Fruit fly (Drosophila melanogaster): ENCODE measurements around the gene CG15385.

The CG15385 gene

dm6 chr2L:2182735-2183340, 29.5 kb downstream of the CG15385 start (continued):
- TF ChIP-seq bcd (GFP tag; optimal IDR thresholded peaks at IDR 0.05) (peak; percentile 34), ham (GFP tag; IDR thresholded peaks at IDR 0.05) (no peak), CG17829 (tag; optimal IDR thresholded peaks at IDR 0.05) (peak; percentile 85), klu (GFP tag; IDR thresholded peaks at IDR 0.05) (no peak), CG30431 (GFP tag; optimal IDR thresholded peaks at IDR 0.05) (peak; percentile 85), CG3281 (GFP tag; optimal IDR thresholded peaks at IDR 0.05) (no peak), CG7357 (GFP tag; IDR thresholded peaks at IDR 0.05) (peak; percentile 42; the same call in 1 of the 3 replicates), CG14710 (tag; optimal IDR thresholded peaks at IDR 0.05) (peak; percentile 84), Hr78 (GFP tag; optimal IDR thresholded peaks at IDR 0.05) (no peak), psq (GFP tag; optimal IDR thresholded peaks at IDR 0.05) (no peak), Gug (GFP tag; IDR thresholded peaks at IDR 0.05) (peak; percentile 63; the same call in 2 of the 4 replicates), CG11093 (GFP tag; IDR thresholded peaks at IDR 0.05) (peak; percentile 50; the same call in 2 of the 3 replicates), Adf1 (GFP tag; IDR thresholded peaks at IDR 0.05) (no peak), Stat92E (GFP tag; optimal IDR thresholded peaks at IDR 0.05) (peak in 1 of 3 experiments; percentile 94), crp (GFP tag; optimal IDR thresholded peaks at IDR 0.05) (peak in 1 of 2 experiments; percentile 18), CG15514 (GFP tag; optimal IDR thresholded peaks at IDR 0.05) (no peak), CG17385 (GFP tag; optimal IDR thresholded peaks at IDR 0.05) (no peak), CG18599 (GFP tag; optimal IDR thresholded peaks at IDR 0.05) (peak; percentile 5), tin (GFP tag; optimal IDR thresholded peaks at IDR 0.05) (peak; percentile 69), HmgD (GFP tag; optimal IDR thresholded peaks at IDR 0.05) (peak; percentile 27), CG18619 (GFP tag; optimal IDR thresholded peaks at IDR 0.05) (peak; percentile 25), Mrtf (GFP tag; IDR thresholded peaks at IDR 0.05) (0 out of 3 replicates have a peak, but pooled peaks have one; percentile 23), CG16863 (GFP tag; optimal IDR thresholded peaks at IDR 0.05) (peak; percentile 59), CG12071 (GFP tag; optimal IDR thresholded peaks at IDR 0.05) (no peak), Bdp1 (GFP tag; optimal IDR thresholded peaks at IDR 0.05) (peak; percentile 40), CG13296 (GFP tag; optimal IDR thresholded peaks at IDR 0.05) (no peak), Chrac-16 (GFP tag; optimal IDR thresholded peaks at IDR 0.05) (peak; percentile 79), Hr3 (GFP tag; optimal IDR thresholded peaks at IDR 0.05) (peak; percentile 50), Lim3 (GFP tag; IDR thresholded peaks at IDR 0.05) (no peak), tx (GFP tag; optimal IDR thresholded peaks at IDR 0.05) (peak; percentile 37), CG13287 (GFP tag; IDR thresholded peaks at IDR 0.05; ENCODE audit: partially characterized antibody) (no peak), CG4854 (GFP tag; optimal IDR thresholded peaks at IDR 0.05) (no peak), kni (GFP tag; optimal IDR thresholded peaks at IDR 0.05) (peak; percentile 20), CoRest (tag; optimal IDR thresholded peaks at IDR 0.05) (peak; percentile 33), yki (optimal IDR thresholded peaks at IDR 0.05) (no peak), CG12219 (GFP tag; optimal IDR thresholded peaks at IDR 0.05) (peak; percentile 43), BtbVII (GFP tag; optimal IDR thresholded peaks at IDR 0.05) (no peak), CG10979 (tag; optimal IDR thresholded peaks at IDR 0.05) (peak; percentile 88), pfk (GFP tag; optimal IDR thresholded peaks at IDR 0.05) (no peak), ara (GFP tag; IDR thresholded peaks at IDR 0.05) (peak; percentile 91), nom (GFP tag; optimal IDR thresholded peaks at IDR 0.05) (peak; percentile 55), chm (GFP tag; IDR thresholded peaks at IDR 0.05) (peak; percentile 81; the same call in 1 of the 2 replicates), Sox100B (GFP tag; optimal IDR thresholded peaks at IDR 0.05) (no peak), CrebB (tag; optimal IDR thresholded peaks at IDR 0.05) (no peak), CG18764 (GFP tag; optimal IDR thresholded peaks at IDR 0.05) (peak; percentile 35), wor (GFP tag; IDR thresholded peaks at IDR 0.05) (no peak), chif (GFP tag; optimal IDR thresholded peaks at IDR 0.05) (peak; percentile 33 to 91), CG1792 (GFP tag; optimal IDR thresholded peaks at IDR 0.05) (no peak), Dfd (GFP tag; optimal IDR thresholded peaks at IDR 0.05) (no peak), CG4424 (GFP tag; optimal IDR thresholded peaks at IDR 0.05) (peak; percentile 72)
